Worm (Caenorhabditis elegans) whole organism, midembryonic: ENCODE results near the gene rab-14.

ENCODE experiments used
- T22C8.4 ChIP-seq: fragments of 200-800 bp; sonication (Bioruptor generic); IDR thresholded peaks from 2 replicates; pipeline ENCODE4 v1.3.6; 2022; ENCODE audit warnings: missing genetic modification characterization, missing compliant biosample characterization
- cog-1 ChIP-seq: sonication (generic microtip); optimal IDR thresholded peaks from 2 replicates; lab custom pipeline; 2016; ENCODE audit warnings: missing genetic modification characterization, missing compliant biosample characterization
- flt-1 ChIP-seq: fragments of 200-800 bp; sonication (Bioruptor generic); IDR thresholded peaks from 2 replicates; pipeline ENCODE4 v1.3.6; 2022; ENCODE audit warnings: missing genetic modification characterization, missing compliant biosample characterization
- klf-2 ChIP-seq: fragments of 200-800 bp; sonication (Bioruptor generic); conservative IDR thresholded peaks from 2 replicates; pipeline ENCODE4 v1.3.6; 2022; ENCODE audit warnings: missing genetic modification reagents, missing genetic modification characterization, missing compliant biosample characterization
- med-1 ChIP-seq: sonication (generic microtip); optimal IDR thresholded peaks from 2 replicates; lab custom pipeline; 2017; ENCODE audit warnings: missing genetic modification characterization, mild to moderate bottlenecking, missing compliant biosample characterization, antibody characterized with exemption, missing genetic modification reagents; ENCODE audit not compliant: insufficient read depth
- ref-1 ChIP-seq: fragments of 200-800 bp; sonication (Bioruptor generic); conservative IDR thresholded peaks from 2 replicates; pipeline ENCODE4 v1.3.6; 2022; ENCODE audit warnings: missing genetic modification reagents, missing genetic modification characterization, missing compliant biosample characterization
- tab-1 ChIP-seq: fragments of 200-800 bp; sonication (Bioruptor generic); IDR thresholded peaks from 2 replicates; pipeline ENCODE4 v1.3.6; 2022; ENCODE audit warnings: missing genetic modification characterization, missing compliant biosample characterization
- ztf-23 ChIP-seq: fragments of 200-800 bp; sonication (Bioruptor generic); IDR thresholded peaks from 2 replicates; pipeline ENCODE4 v1.3.6; 2022; ENCODE audit warnings: missing genetic modification reagents, missing genetic modification characterization, missing compliant biosample characterization
- ztf-29 ChIP-seq: fragments of 200-800 bp; sonication (Bioruptor generic); IDR thresholded peaks from 2 replicates; pipeline ENCODE4 v1.3.6; 2022; ENCODE audit warnings: missing genetic modification reagents, missing genetic modification characterization, missing compliant biosample characterization

The rab-14 gene

ce11 chrX:15559473-15559872 is 47.0 kb downstream of the rab-14 start:
- TF ChIP-seq klf-2 (no peak), med-1 (GFP tag; lab: Kevin White, UChicago) (no peak), ztf-23 (GFP tag; lab: Robert Waterston, UW) (no peak), ztf-29 (GFP tag; lab: Robert Waterston, UW) (no peak), T22C8.4 (GFP tag; lab: Robert Waterston, UW) (no peak), flt-1 (GFP tag; lab: Robert Waterston, UW) (no peak), cog-1 (tag; lab: Kevin White, UChicago) (no peak), tab-1 (GFP tag; lab: Robert Waterston, UW) (no peak), ref-1 (GFP tag; lab: Robert Waterston, UW) (no peak)

DNA sequence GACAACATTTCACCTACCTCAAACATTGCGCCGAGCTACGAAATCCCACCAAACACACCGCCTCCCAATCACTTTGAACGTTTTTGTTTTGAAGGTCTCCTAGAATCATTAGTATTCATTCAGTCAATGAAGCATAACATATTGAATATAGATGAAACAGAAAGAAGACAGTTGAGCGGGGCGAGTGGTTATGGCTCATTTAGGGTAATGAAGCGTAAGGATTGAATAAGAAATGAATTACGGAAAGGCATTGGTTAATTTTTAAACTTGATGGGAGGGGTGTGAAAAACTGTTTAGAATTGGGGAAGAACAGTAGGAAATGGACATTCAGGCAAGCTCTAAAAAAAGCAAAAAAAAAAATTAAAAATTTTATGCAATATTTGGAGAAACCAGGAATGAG is 48.6 kb downstream of the rab-14 start, which contains the start of gene lron-3:
TSS of gene lron-3 (minus strand) at position 101 of the 400 bp plus-strand sequence.
- TF ChIP-seq klf-2 = no peak

DNA sequence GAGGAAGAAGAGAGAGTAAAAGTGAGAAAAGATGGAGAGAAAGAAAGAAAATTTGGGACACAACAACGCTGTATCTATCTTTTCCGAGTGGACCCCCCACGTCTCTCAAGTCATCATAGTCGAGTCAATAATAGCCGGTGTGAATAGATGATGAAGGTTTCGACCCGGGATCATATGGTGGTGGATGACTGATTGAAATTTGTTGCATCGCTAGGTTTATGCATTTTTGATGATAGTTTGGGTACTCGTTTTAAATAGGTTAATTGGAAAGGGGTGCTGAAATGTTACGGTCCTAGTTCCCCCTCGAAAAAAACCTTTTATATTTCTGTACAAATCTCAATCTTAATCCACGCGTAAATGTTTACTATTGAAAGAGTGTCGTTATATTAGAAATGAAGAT is 50.9 kb downstream of the rab-14 start:
- TF ChIP-seq flt-1 (GFP tag; lab: Robert Waterston, UW) (no peak), med-1 (GFP tag; lab: Kevin White, UChicago) (no peak), ztf-23 (GFP tag; lab: Robert Waterston, UW) (no peak), klf-2 (no peak), ref-1 (GFP tag; lab: Robert Waterston, UW) (no peak), cog-1 (tag; lab: Kevin White, UChicago) (no peak), tab-1 (GFP tag; lab: Robert Waterston, UW) (no peak), ztf-29 (GFP tag; lab: Robert Waterston, UW) (no peak), T22C8.4 (GFP tag; lab: Robert Waterston, UW) (no peak)

DNA sequence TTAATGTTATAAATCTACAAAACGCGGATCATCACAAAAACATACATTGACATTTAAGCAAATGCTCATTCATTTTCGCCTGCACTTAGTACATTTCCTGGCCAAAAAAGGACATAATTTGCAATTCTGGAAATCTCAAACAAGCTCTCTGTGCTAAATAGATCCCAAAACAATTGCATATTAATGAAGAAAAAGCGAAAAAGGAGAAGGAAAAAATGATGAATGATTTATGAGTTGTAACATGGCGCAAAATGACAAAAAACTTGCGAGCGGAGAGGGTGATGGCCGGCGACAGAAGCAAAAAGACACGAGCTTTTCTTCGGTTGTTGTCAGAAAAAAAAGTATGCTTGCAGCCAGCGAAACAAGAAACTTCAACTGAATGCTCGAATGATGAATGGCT is 51.5 kb downstream of the rab-14 start:
- TF ChIP-seq klf-2 (no peak), tab-1 (GFP tag; lab: Robert Waterston, UW) (no peak), ztf-23 (GFP tag; lab: Robert Waterston, UW) (no peak), cog-1 (tag; lab: Kevin White, UChicago) (no peak), ref-1 (GFP tag; lab: Robert Waterston, UW) (no peak)
